Worm (Caenorhabditis elegans) whole organism, young adult: ENCODE measurements around the gene cyp-42A1.

ENCODE experiments used
- B0035.1 ChIP-seq: sonication (generic microtip); optimal IDR thresholded peaks from 2 replicates; lab custom pipeline; 2016; ENCODE audit warnings: missing genetic modification characterization, mild to moderate bottlenecking, missing compliant biosample characterization, missing genotype, missing genetic modification reagents
- B0261.1 ChIP-seq: sonication (generic microtip); optimal IDR thresholded peaks from 2 replicates; lab custom pipeline; 2016; ENCODE audit warnings: mild to moderate bottlenecking, missing genetic modification characterization, moderate library complexity, missing compliant biosample characterization
- B0336.3 ChIP-seq: fragments of 200-800 bp; sonication (Bioruptor generic); IDR thresholded peaks from 2 replicates; pipeline ENCODE4 v1.3.6; 2022; ENCODE audit warnings: missing genetic modification characterization, missing compliant biosample characterization
- F10E7.11 ChIP-seq: sonication (generic microtip); optimal IDR thresholded peaks from 2 replicates; lab custom pipeline; 2017; ENCODE audit warnings: mild to moderate bottlenecking, missing genetic modification characterization, moderate library complexity, missing compliant biosample characterization
- F22D6.2 ChIP-seq: sonication (generic microtip); optimal IDR thresholded peaks from 2 replicates; lab custom pipeline; 2016; ENCODE audit warnings: mild to moderate bottlenecking, missing genetic modification characterization, missing compliant biosample characterization
- F55B11.4 ChIP-seq: sonication (generic microtip); optimal IDR thresholded peaks from 2 replicates; lab custom pipeline; 2016; ENCODE audit warnings: missing compliant biosample characterization, missing genetic modification characterization, borderline replicate concordance; ENCODE audit not compliant: insufficient read depth
- K12H6.12 ChIP-seq: fragments of 200-800 bp; sonication (Bioruptor generic); optimal IDR thresholded peaks from 2 replicates; lab custom pipeline; 2018; ENCODE audit warnings: mild to moderate bottlenecking, missing genetic modification characterization, missing compliant biosample characterization
- T07F8.4 ChIP-seq: sonication (generic microtip); optimal IDR thresholded peaks from 2 replicates; lab custom pipeline; 2016; ENCODE audit warnings: mild to moderate bottlenecking, missing genetic modification characterization, moderate library complexity, missing compliant biosample characterization
- Y53F4B.3 ChIP-seq: fragments of 200-800 bp; sonication (Bioruptor generic); IDR thresholded peaks from 2 replicates; pipeline ENCODE4 v1.3.6; 2022; ENCODE audit warnings: missing genetic modification reagents, missing genetic modification characterization, missing compliant biosample characterization
- akir-1 ChIP-seq: fragments of 200-800 bp; sonication (Bioruptor generic); optimal IDR thresholded peaks from 2 replicates; lab custom pipeline; 2018; ENCODE audit warnings: mild to moderate bottlenecking, missing genetic modification characterization, moderate library complexity, missing compliant biosample characterization
- atf-7 ChIP-seq: sonication (generic microtip); optimal IDR thresholded peaks from 2 replicates; lab custom pipeline; 2017; ENCODE audit warnings: mild to moderate bottlenecking, missing genetic modification characterization, missing compliant biosample characterization
- athp-1 ChIP-seq: sonication (generic microtip); optimal IDR thresholded peaks from 2 replicates; lab custom pipeline; 2017; ENCODE audit warnings: mild to moderate bottlenecking, missing genetic modification characterization, missing compliant biosample characterization
- attf-3 ChIP-seq: fragments of 200-800 bp; sonication (Bioruptor generic); conservative IDR thresholded peaks from 2 replicates; pipeline ENCODE4 v1.3.6; 2022; ENCODE audit warnings: missing genetic modification reagents, missing genetic modification characterization, missing compliant biosample characterization
- ccch-3 ChIP-seq: fragments of 200-800 bp; sonication (Bioruptor generic); optimal IDR thresholded peaks from 2 replicates; lab custom pipeline; 2018; ENCODE audit warnings: mild to moderate bottlenecking, missing genetic modification characterization, missing compliant biosample characterization
- cebp-1 ChIP-seq, 2 experiments: fragments of 200-800 bp in 1 of 2; sonication (Bioruptor generic) in 1 of 2; sonication (generic microtip) in 1 of 2; IDR thresholded peaks in 1 of 2; optimal IDR thresholded peaks in 1 of 2; 2 replicates each; pipeline versions ENCODE4 v1.3.6 to Lab custom; 2017 to 2022; ENCODE audit warnings: missing compliant biosample characterization in 2 of 2, missing genetic modification characterization in 2 of 2, mild to moderate bottlenecking in 1 of 2, missing genetic modification reagents in 1 of 2, moderate library complexity in 1 of 2
- cebp-2 ChIP-seq: fragments of 200-800 bp; sonication (Bioruptor generic); IDR thresholded peaks from 2 replicates; pipeline ENCODE4 v1.3.6; 2022; ENCODE audit warnings: missing genetic modification characterization, missing compliant biosample characterization
- ceh-100 ChIP-seq: fragments of 200-800 bp; sonication (Bioruptor generic); IDR thresholded peaks from 2 replicates; pipeline ENCODE4 v1.3.6; 2022; ENCODE audit warnings: missing genetic modification reagents, missing genetic modification characterization, missing compliant biosample characterization
- fkh-3 ChIP-seq: sonication (generic microtip); optimal IDR thresholded peaks from 2 replicates; lab custom pipeline; 2016; ENCODE audit warnings: mild to moderate bottlenecking, missing genetic modification characterization, missing compliant biosample characterization
- hmg-1.2 ChIP-seq: fragments of 200-800 bp; sonication (Bioruptor generic); IDR thresholded peaks from 2 replicates; pipeline ENCODE4 v1.3.6; 2022; ENCODE audit warnings: missing genetic modification reagents, missing genetic modification characterization, missing compliant biosample characterization
- hrde-1 ChIP-seq: sonication (generic microtip); optimal IDR thresholded peaks from 2 replicates; lab custom pipeline; 2016; ENCODE audit warnings: missing genetic modification characterization, mild to moderate bottlenecking, missing compliant biosample characterization, moderate library complexity, missing genotype, missing genetic modification reagents, borderline replicate concordance
- madf-6 ChIP-seq: fragments of 200-800 bp; sonication (Bioruptor generic); IDR thresholded peaks from 2 replicates; pipeline ENCODE4 v1.3.6; 2022; ENCODE audit warnings: missing genetic modification reagents, missing genetic modification characterization, missing compliant biosample characterization
- mcd-1 ChIP-seq: fragments of 200-800 bp; sonication (Bioruptor generic); IDR thresholded peaks from 2 replicates; pipeline ENCODE4 v1.3.6; 2022; ENCODE audit warnings: missing genetic modification reagents, missing genetic modification characterization, missing compliant biosample characterization
- mxl-1 ChIP-seq: sonication (generic microtip); optimal IDR thresholded peaks from 2 replicates; lab custom pipeline; 2016; ENCODE audit warnings: missing genetic modification characterization, missing compliant biosample characterization
- nfya-2 ChIP-seq: fragments of 200-800 bp; sonication (Bioruptor generic); IDR thresholded peaks from 2 replicates; pipeline ENCODE4 v1.3.6; 2022; ENCODE audit warnings: missing genetic modification reagents, missing genetic modification characterization, missing compliant biosample characterization
- nhr-27 ChIP-seq: fragments of 200-800 bp; sonication (Bioruptor generic); optimal IDR thresholded peaks from 2 replicates; lab custom pipeline; 2018; ENCODE audit warnings: mild to moderate bottlenecking, missing genetic modification characterization, moderate library complexity, missing compliant biosample characterization
- nhr-80 ChIP-seq: sonication (generic microtip); optimal IDR thresholded peaks from 2 replicates; lab custom pipeline; 2016; ENCODE audit warnings: missing genetic modification characterization, missing compliant biosample characterization
- repo-1 ChIP-seq: sonication (generic microtip); optimal IDR thresholded peaks from 2 replicates; lab custom pipeline; 2017; ENCODE audit warnings: mild to moderate bottlenecking, missing genetic modification characterization, missing compliant biosample characterization
- snpc-4 ChIP-seq, 5 experiments: fragments of 150-350 bp in 1 of 5; sonication (generic microtip) in 4 of 5; optimal IDR thresholded peaks; 2 replicates each; lab custom pipeline; 2014 to 2018; ENCODE audit warnings: missing genetic modification characterization in 5 of 5, missing biosample characterization in 3 of 5, antibody characterized with exemption in 2 of 5, mild to moderate bottlenecking in 2 of 5, missing compliant biosample characterization in 2 of 5, missing genotype in 2 of 5, moderate library complexity in 2 of 5, missing genetic modification reagents in 1 of 5
- tbx-9 ChIP-seq: sonication (generic microtip); optimal IDR thresholded peaks from 2 replicates; lab custom pipeline; 2016; ENCODE audit warnings: borderline replicate concordance, missing genetic modification characterization, inconsistent platforms, missing compliant biosample characterization
- tlf-1 ChIP-seq: fragments of 200-800 bp; sonication (Bioruptor generic); optimal IDR thresholded peaks from 2 replicates; lab custom pipeline; 2018; ENCODE audit warnings: mild to moderate bottlenecking, missing genetic modification characterization, missing compliant biosample characterization
- unc-130 ChIP-seq: sonication (generic microtip); optimal IDR thresholded peaks from 2 replicates; lab custom pipeline; 2016; ENCODE audit warnings: missing genetic modification reagents, missing genetic modification characterization, missing compliant biosample characterization
- unc-62 ChIP-seq: fragments of 150-350 bp; optimal IDR thresholded peaks from 2 replicates; lab custom pipeline; 2014; ENCODE audit warnings: missing biosample characterization, missing genetic modification reagents, missing genetic modification characterization
- zfh-2 ChIP-seq: fragments of 200-800 bp; sonication (Bioruptor generic); conservative IDR thresholded peaks from 2 replicates; pipeline ENCODE4 v1.3.6; 2022; ENCODE audit warnings: missing genetic modification reagents, missing genetic modification characterization, missing compliant biosample characterization
- zim-3 ChIP-seq: sonication (generic microtip); optimal IDR thresholded peaks from 2 replicates; lab custom pipeline; 2017; ENCODE audit warnings: mild to moderate bottlenecking, missing genetic modification characterization, moderate library complexity, missing compliant biosample characterization
- ztf-18 ChIP-seq: sonication (generic microtip); optimal IDR thresholded peaks from 2 replicates; lab custom pipeline; 2016; ENCODE audit warnings: missing genotype, mild to moderate bottlenecking, missing genetic modification characterization, missing compliant biosample characterization
- ztf-28 ChIP-seq: fragments of 200-800 bp; sonication (Bioruptor generic); IDR thresholded peaks from 2 replicates; pipeline ENCODE4 v1.3.6; 2022; ENCODE audit warnings: missing genetic modification reagents, missing genetic modification characterization, missing compliant biosample characterization

Gene cyp-42A1

DNA sequence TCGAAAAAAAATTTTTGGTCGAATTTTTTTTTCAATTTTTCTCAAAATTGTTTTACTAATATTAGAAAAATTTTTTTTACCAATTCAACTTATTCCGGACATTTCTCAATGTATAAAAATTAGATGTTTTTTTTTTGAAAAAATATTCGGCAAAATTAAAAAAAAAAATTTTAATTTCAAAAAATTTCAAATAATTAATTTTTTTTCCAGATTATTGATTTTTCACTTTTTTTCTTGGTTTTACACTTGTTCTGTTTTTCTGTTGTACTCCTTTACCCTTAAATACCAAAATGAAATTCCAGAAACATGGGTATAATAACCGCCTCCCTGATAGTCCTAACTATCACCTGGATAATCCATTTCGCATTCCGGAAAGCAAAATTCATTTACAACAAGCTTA is at the start of gene cyp-42A1:
cyp-42A1 (plus strand) TSS at position 301 of the 400 bp plus-strand sequence.
- TF ChIP-seq unc-130 (GFP tag; lab: Kevin White, UChicago) (no peak), T07F8.4 (no peak), B0261.1 (tag; lab: Kevin White, UChicago) (no peak), snpc-4 (GFP tag; optimal IDR thresholded peaks at IDR 0.05; lab: Kevin White, UChicago) (no peak), snpc-4 (tag; optimal IDR thresholded peaks at IDR 0.05; lab: Kevin White, UChicago) (no peak), nfya-2 (GFP tag; lab: Robert Waterston, UW) (no peak), athp-1 (no peak), mcd-1 (GFP tag; lab: Robert Waterston, UW) (no peak), zfh-2 (GFP tag; lab: Robert Waterston, UW) (no peak), mxl-1 (tag; lab: Kevin White, UChicago) (no peak)

DNA sequence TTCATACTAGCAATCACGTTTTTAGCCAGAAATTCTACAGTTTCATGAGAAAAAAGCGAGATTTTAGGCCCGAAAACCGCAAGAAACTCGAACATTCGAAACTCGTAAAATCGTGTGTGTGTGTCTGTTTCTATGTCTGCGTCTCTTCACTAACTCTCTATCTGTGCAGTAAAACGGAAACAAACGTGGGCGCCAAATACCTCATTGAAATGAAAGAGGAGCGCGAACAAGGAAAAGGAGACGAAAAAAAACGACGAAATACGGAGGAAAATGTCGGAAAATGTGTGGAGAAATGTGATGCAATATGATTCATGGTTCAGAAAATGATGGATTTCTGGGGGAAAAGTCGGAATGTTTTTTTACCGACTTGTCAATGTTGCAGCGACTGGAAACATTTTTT is 43.3 kb upstream of the cyp-42A1 start:
- TF ChIP-seq madf-6 (no peak), zim-3 (no peak), akir-1 (GFP tag; lab: Kevin White, UChicago) (no peak), fkh-3 (no peak), K12H6.12 (tag; lab: Kevin White, UChicago) (peak; percentile 25), nhr-80 (tag; lab: Kevin White, UChicago) (peak; percentile 27), hrde-1 (tag; lab: Kevin White, UChicago) (no peak), F22D6.2 (tag; lab: Kevin White, UChicago) (no peak), B0336.3 (GFP tag; lab: Robert Waterston, UW) (no peak), atf-7 (tag; lab: Kevin White, UChicago) (no peak), B0035.1 (no peak), zfh-2 (GFP tag; lab: Robert Waterston, UW) (no peak), hmg-1.2 (peak; percentile 73; the same call in 1 of the 2 replicates), cebp-1 (GFP tag; IDR thresholded peaks at IDR 0.05; lab: Robert Waterston, UW) (no peak), cebp-1 (tag; optimal IDR thresholded peaks at IDR 0.05; lab: Kevin White, UChicago) (peak; percentile 12), tbx-9 (tag; lab: Kevin White, UChicago) (no peak)

DNA sequence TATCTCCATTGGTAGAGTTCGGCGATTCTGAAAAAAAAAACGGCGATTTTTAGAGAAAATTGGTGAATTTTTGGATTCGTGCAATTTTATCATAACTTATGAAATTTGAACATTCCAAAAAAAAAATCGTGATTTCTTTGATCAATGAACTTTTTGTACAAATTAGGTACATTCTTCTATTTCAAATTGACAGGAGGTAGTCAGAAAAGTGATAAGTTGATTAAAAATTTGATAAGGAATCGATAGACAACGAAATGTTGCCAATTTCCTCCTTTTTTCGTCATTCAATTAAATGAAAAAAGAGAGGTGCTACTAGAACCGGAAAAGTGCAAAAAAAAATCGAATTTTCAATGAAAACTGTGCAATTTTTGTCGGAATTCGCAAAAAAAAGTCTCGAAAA is 40.9 kb upstream of the cyp-42A1 start:
- TF ChIP-seq cebp-1 (GFP tag; IDR thresholded peaks at IDR 0.05; lab: Robert Waterston, UW) (no peak), cebp-1 (tag; optimal IDR thresholded peaks at IDR 0.05; lab: Kevin White, UChicago) (peak; percentile 10), unc-62 (GFP tag; lab: Kevin White, UChicago) (peak; percentile 85), tlf-1 (no peak), nhr-80 (tag; lab: Kevin White, UChicago) (peak; percentile 62), ztf-28 (GFP tag; lab: Robert Waterston, UW) (no peak), ztf-18 (tag; lab: Kevin White, UChicago) (no peak)

DNA sequence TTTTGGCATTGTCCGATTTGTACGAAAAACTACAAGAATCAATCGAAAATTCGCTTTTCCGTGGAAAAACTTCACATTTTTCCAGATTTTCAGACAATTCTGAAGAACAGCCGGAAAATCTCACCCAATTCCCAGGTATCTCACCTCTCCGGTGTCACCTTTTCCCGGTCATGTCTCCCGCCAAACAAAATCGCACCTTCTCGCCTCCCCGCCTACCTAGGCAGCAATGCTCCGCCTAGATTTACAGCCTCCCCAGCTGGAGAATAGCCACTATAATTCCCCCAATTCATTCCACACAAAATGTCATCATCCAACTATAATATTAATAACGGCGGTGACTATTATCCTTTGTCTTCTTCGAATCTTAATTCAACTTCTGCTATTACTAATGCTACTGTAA is 38.0 kb upstream of the cyp-42A1 start, which contains the start of gene ceh-51:
ceh-51 (plus strand) TSS at position 301 of the 400 bp plus-strand sequence.
- TF ChIP-seq T07F8.4 (no peak), F55B11.4 (tag; lab: Kevin White, UChicago) (no peak), repo-1 (no peak), ceh-100 (GFP tag; lab: Robert Waterston, UW) (no peak), ccch-3 (GFP tag; lab: Kevin White, UChicago) (no peak), Y53F4B.3 (GFP tag; lab: Robert Waterston, UW) (no peak), F10E7.11 (tag; lab: Kevin White, UChicago) (no peak), cebp-2 (GFP tag; lab: Robert Waterston, UW) (no peak), nhr-27 (no peak), attf-3 (no peak)
